Fruit fly (Drosophila melanogaster) whole organism, embryonic: ENCODE data around the gene Prx3.

Source experiments
- Antp ChIP-seq: fragments of 200-800 bp; sonication (Bioruptor generic); optimal IDR thresholded peaks from 3 replicates; lab custom pipeline; 2016; ENCODE audit warnings: missing biosample characterization, missing genetic modification characterization
- Bgb ChIP-seq: fragments of 200-800 bp; sonication (Bioruptor generic); IDR thresholded peaks from 2 replicates; pipeline ENCODE4 v1.3.6; 2022; ENCODE audit warnings: missing biosample characterization, missing genetic modification characterization; ENCODE audit not compliant: partially characterized antibody
- Bteb2 ChIP-seq: fragments of 200-800 bp; sonication (Bioruptor generic); optimal IDR thresholded peaks from 2 replicates; lab custom pipeline; 2016; ENCODE audit warnings: missing biosample characterization, missing genetic modification characterization
- CG10959 ChIP-seq: fragments of 200-800 bp; sonication (Bioruptor generic); IDR thresholded peaks from 2 replicates; pipeline ENCODE4 v1.3.6; 2022; ENCODE audit warnings: missing biosample characterization, missing genetic modification characterization
- CG11247 ChIP-seq: fragments of 200-800 bp; sonication (Bioruptor generic); IDR thresholded peaks from 2 replicates; pipeline ENCODE4 v1.3.6; 2022; ENCODE audit warnings: missing biosample characterization, missing genetic modification characterization
- CG11398 ChIP-seq: fragments of 200-800 bp; sonication (Bioruptor generic); optimal IDR thresholded peaks from 2 replicates; lab custom pipeline; 2016; ENCODE audit warnings: missing biosample characterization, missing genetic modification characterization
- CG13775 ChIP-seq: fragments of 200-800 bp; sonication (Bioruptor generic); optimal IDR thresholded peaks from 3 replicates; lab custom pipeline; 2017; ENCODE audit warnings: missing biosample characterization, mild to moderate bottlenecking, missing genetic modification characterization
- CG15269 ChIP-seq: fragments of 200-800 bp; sonication (Bioruptor generic); optimal IDR thresholded peaks from 2 replicates; lab custom pipeline; 2018; ENCODE audit warnings: missing biosample characterization, mild to moderate bottlenecking, missing genetic modification characterization, moderate library complexity
- CG1529 ChIP-seq: fragments of 200-800 bp; sonication (Bioruptor generic); optimal IDR thresholded peaks from 3 replicates; lab custom pipeline; 2018; ENCODE audit warnings: missing biosample characterization, missing genetic modification characterization
- CG1603 ChIP-seq: fragments of 200-800 bp; sonication (Bioruptor generic); optimal IDR thresholded peaks from 2 replicates; lab custom pipeline; 2019; ENCODE audit warnings: missing biosample characterization, mild to moderate bottlenecking, missing genetic modification characterization, moderate library complexity
- CG17385 ChIP-seq: fragments of 200-800 bp; sonication (Bioruptor generic); optimal IDR thresholded peaks from 3 replicates; lab custom pipeline; 2018; ENCODE audit warnings: missing biosample characterization, mild to moderate bottlenecking, missing genetic modification characterization
- CG18619 ChIP-seq: fragments of 200-800 bp; sonication (Bioruptor generic); optimal IDR thresholded peaks from 3 replicates; lab custom pipeline; 2017; ENCODE audit warnings: missing biosample characterization, mild to moderate bottlenecking, missing genetic modification characterization
- CG2116 ChIP-seq: fragments of 200-800 bp; sonication (Bioruptor generic); optimal IDR thresholded peaks from 3 replicates; lab custom pipeline; 2018; ENCODE audit warnings: missing biosample characterization, mild to moderate bottlenecking, missing genetic modification characterization
- CG2889 ChIP-seq: fragments of 200-800 bp; sonication (Bioruptor generic); IDR thresholded peaks from 3 replicates; pipeline ENCODE4 v1.3.6; 2022; ENCODE audit warnings: missing biosample characterization, missing genetic modification characterization
- CG3726 ChIP-seq: fragments of 200-800 bp; sonication (Bioruptor generic); IDR thresholded peaks from 3 replicates; pipeline ENCODE4, ENCODE4 v1.3.6; 2022; ENCODE audit warnings: missing biosample characterization, missing genetic modification characterization
- CG5245 ChIP-seq: fragments of 200-800 bp; sonication (Bioruptor generic); optimal IDR thresholded peaks from 3 replicates; lab custom pipeline; 2016; ENCODE audit warnings: missing biosample characterization, missing genetic modification characterization
- CG8290 ChIP-seq, 3 experiments: fragments of 200-800 bp; sonication (Bioruptor generic); optimal IDR thresholded peaks; 2 replicates each; lab custom pipeline; 2016 to 2019; ENCODE audit warnings: missing biosample characterization in 3 of 3, missing genetic modification characterization in 3 of 3, mild to moderate bottlenecking in 2 of 3, moderate library complexity in 1 of 3
- CG9797 ChIP-seq: fragments of 200-800 bp; sonication (Bioruptor generic); optimal IDR thresholded peaks from 3 replicates; lab custom pipeline; 2018; ENCODE audit warnings: missing biosample characterization, mild to moderate bottlenecking, missing genetic modification characterization
- CG9817 ChIP-seq: fragments of 200-800 bp; sonication (Bioruptor generic); optimal IDR thresholded peaks from 2 replicates; lab custom pipeline; 2018; ENCODE audit warnings: missing biosample characterization, mild to moderate bottlenecking, missing genetic modification characterization, moderate library complexity
- CoRest ChIP-seq: fragments of 200-800 bp; sonication (Bioruptor generic); optimal IDR thresholded peaks from 3 replicates; lab custom pipeline; 2018; ENCODE audit warnings: missing biosample characterization, mild to moderate bottlenecking, missing genetic modification characterization, moderate library complexity
- Dref ChIP-seq: fragments of 200-800 bp; sonication (Bioruptor generic); IDR thresholded peaks from 2 replicates; pipeline ENCODE4 v1.3.6; 2022; ENCODE audit warnings: missing biosample characterization, missing genetic modification characterization
- Ets65A ChIP-seq: fragments of 200-800 bp; sonication (Bioruptor generic); peaks from one replicate; lab custom pipeline; 2016; ENCODE audit warnings: missing biosample characterization, missing genetic modification characterization
- Fer1 ChIP-seq: fragments of 200-800 bp; sonication (Bioruptor generic); optimal IDR thresholded peaks from 2 replicates; lab custom pipeline; 2017; ENCODE audit warnings: missing biosample characterization, mild to moderate bottlenecking, missing genetic modification characterization
- Gsc ChIP-seq: fragments of 200-800 bp; sonication (Bioruptor generic); IDR thresholded peaks from 2 replicates; pipeline ENCODE4 v1.3.6; 2022; ENCODE audit warnings: missing biosample characterization, missing genetic modification characterization
- HHEX ChIP-seq: fragments of 200-800 bp; sonication (Bioruptor generic); optimal IDR thresholded peaks from 3 replicates; lab custom pipeline; 2017; ENCODE audit warnings: missing biosample characterization, mild to moderate bottlenecking, missing genetic modification characterization, missing genetic modification reagents
- HLH3B ChIP-seq: fragments of 200-800 bp; sonication (Bioruptor generic); IDR thresholded peaks from 2 replicates; pipeline ENCODE4 v1.3.6; 2022; ENCODE audit warnings: missing biosample characterization, missing genetic modification characterization
- HLH54F ChIP-seq: fragments of 200-800 bp; sonication (Bioruptor generic); optimal IDR thresholded peaks from 3 replicates; lab custom pipeline; 2016; ENCODE audit warnings: missing biosample characterization, missing genetic modification characterization
- Hand ChIP-seq: fragments of 200-800 bp; sonication (Bioruptor generic); optimal IDR thresholded peaks from 2 replicates; lab custom pipeline; 2017; ENCODE audit warnings: mild to moderate bottlenecking, missing biosample characterization, missing genetic modification reagents, missing genetic modification characterization
- HmgD ChIP-seq: fragments of 200-800 bp; sonication (Bioruptor generic); optimal IDR thresholded peaks from 3 replicates; lab custom pipeline; 2016; ENCODE audit warnings: missing biosample characterization, missing genetic modification characterization
- Oli ChIP-seq: fragments of 200-800 bp; sonication (Bioruptor generic); optimal IDR thresholded peaks from 2 replicates; lab custom pipeline; 2018; ENCODE audit warnings: missing biosample characterization, mild to moderate bottlenecking, missing genetic modification characterization, moderate library complexity
- Vsx1 ChIP-seq: fragments of 200-800 bp; sonication (Bioruptor generic); optimal IDR thresholded peaks from 2 replicates; lab custom pipeline; 2017; ENCODE audit warnings: missing biosample characterization, mild to moderate bottlenecking, missing genetic modification characterization, missing genetic modification reagents
- bbx ChIP-seq: fragments of 200-800 bp; sonication (Bioruptor generic); IDR thresholded peaks from 2 replicates; pipeline ENCODE4 v1.3.6; 2022; ENCODE audit warnings: missing biosample characterization, missing genetic modification characterization; ENCODE audit not compliant: partially characterized antibody
- chinmo ChIP-seq: fragments of 200-800 bp; sonication (Bioruptor generic); IDR thresholded peaks from 4 replicates; pipeline ENCODE4 v1.3.6; 2022; ENCODE audit warnings: missing biosample characterization, missing genetic modification characterization; ENCODE audit not compliant: partially characterized antibody
- fd96Cb ChIP-seq: fragments of 200-800 bp; sonication (Bioruptor generic); optimal IDR thresholded peaks from 2 replicates; lab custom pipeline; 2018; ENCODE audit warnings: missing biosample characterization, mild to moderate bottlenecking, missing genetic modification characterization, moderate library complexity
- h ChIP-seq: fragments of >200 bp; optimal IDR thresholded peaks from 2 replicates; lab custom pipeline; 2017
- jumu ChIP-seq: fragments of 200-800 bp; sonication (Bioruptor generic); optimal IDR thresholded peaks from 3 replicates; lab custom pipeline; 2016; ENCODE audit warnings: missing biosample characterization, missing genetic modification characterization
- lab ChIP-seq: fragments of 200-800 bp; sonication (Bioruptor generic); optimal IDR thresholded peaks from 3 replicates; lab custom pipeline; 2017; ENCODE audit warnings: missing biosample characterization, missing genetic modification characterization, mild to moderate bottlenecking, moderate library complexity, missing genetic modification reagents
- lilli ChIP-seq: fragments of 200-800 bp; sonication (Bioruptor generic); optimal IDR thresholded peaks from 3 replicates; lab custom pipeline; 2016; ENCODE audit warnings: missing biosample characterization, missing genetic modification characterization
- pan ChIP-seq, 4 experiments: fragments of >200 bp in 3 of 4; fragments of 200-800 bp in 1 of 4; sonication (Bioruptor generic) in 1 of 4; optimal IDR thresholded peaks in 3 of 4; IDR thresholded peaks in 1 of 4; 2 replicates each; pipeline versions ENCODE4 v1.3.6 to Lab custom; 2017 to 2022; ENCODE audit warnings: missing biosample characterization in 2 of 4, missing genetic modification characterization in 2 of 4, mixed read lengths in 1 of 4
- pho ChIP-seq: fragments of 200-800 bp; sonication (Bioruptor generic); optimal IDR thresholded peaks from 2 replicates; lab custom pipeline; 2016; ENCODE audit warnings: missing biosample characterization, missing genetic modification characterization
- prd ChIP-seq, 3 experiments: fragments of >200 bp in 2 of 3; fragments of 200-800 bp in 1 of 3; sonication (Bioruptor generic) in 1 of 3; optimal IDR thresholded peaks in 2 of 3; IDR thresholded peaks in 1 of 3; 2 replicates in 2 of 3; 3 replicates in 1 of 3; pipeline versions ENCODE4 v1.3.6 to Lab custom; 2017 to 2022; ENCODE audit warnings: missing biosample characterization in 1 of 3, missing genetic modification characterization in 1 of 3
- schlank ChIP-seq: fragments of 200-800 bp; sonication (Bioruptor generic); optimal IDR thresholded peaks from 2 replicates; lab custom pipeline; 2018; ENCODE audit warnings: missing biosample characterization, mild to moderate bottlenecking, missing genetic modification characterization
- sens-2 ChIP-seq: fragments of 200-800 bp; sonication (Bioruptor generic); IDR thresholded peaks from 2 replicates; pipeline ENCODE4 v1.3.6; 2022; ENCODE audit warnings: missing biosample characterization, missing genetic modification characterization
- sob ChIP-seq: fragments of 200-800 bp; sonication (Bioruptor generic); IDR thresholded peaks from 2 replicates; pipeline ENCODE4 v1.3.6; 2022; ENCODE audit warnings: missing biosample characterization, missing genetic modification characterization
- ssp ChIP-seq: fragments of 200-800 bp; sonication (Bioruptor generic); IDR thresholded peaks from 2 replicates; pipeline ENCODE4 v1.3.6; 2022; ENCODE audit warnings: missing biosample characterization, missing genetic modification characterization
- tll ChIP-seq, 2 experiments: fragments of 200-800 bp in 1 of 2; fragments of >200 bp in 1 of 2; sonication (Bioruptor generic) in 1 of 2; optimal IDR thresholded peaks; 2 replicates each; lab custom pipeline; 2017 to 2019; ENCODE audit warnings: missing biosample characterization in 2 of 2, missing genetic modification characterization in 2 of 2, mild to moderate bottlenecking in 1 of 2, moderate library complexity in 1 of 2
- tx ChIP-seq: fragments of 200-800 bp; sonication (Bioruptor generic); optimal IDR thresholded peaks from 2 replicates; lab custom pipeline; 2016; ENCODE audit warnings: missing biosample characterization, missing genetic modification characterization
- vnd ChIP-seq: fragments of 200-800 bp; sonication (Bioruptor generic); IDR thresholded peaks from 3 replicates; pipeline ENCODE4 v1.3.6; 2022; ENCODE audit warnings: missing biosample characterization, missing genetic modification characterization; ENCODE audit not compliant: partially characterized antibody
- zf30C ChIP-seq: fragments of 200-800 bp; sonication (Bioruptor generic); optimal IDR thresholded peaks from 3 replicates; lab custom pipeline; 2018; ENCODE audit warnings: missing biosample characterization, mild to moderate bottlenecking, missing genetic modification characterization

Prx3 gene

DNA sequence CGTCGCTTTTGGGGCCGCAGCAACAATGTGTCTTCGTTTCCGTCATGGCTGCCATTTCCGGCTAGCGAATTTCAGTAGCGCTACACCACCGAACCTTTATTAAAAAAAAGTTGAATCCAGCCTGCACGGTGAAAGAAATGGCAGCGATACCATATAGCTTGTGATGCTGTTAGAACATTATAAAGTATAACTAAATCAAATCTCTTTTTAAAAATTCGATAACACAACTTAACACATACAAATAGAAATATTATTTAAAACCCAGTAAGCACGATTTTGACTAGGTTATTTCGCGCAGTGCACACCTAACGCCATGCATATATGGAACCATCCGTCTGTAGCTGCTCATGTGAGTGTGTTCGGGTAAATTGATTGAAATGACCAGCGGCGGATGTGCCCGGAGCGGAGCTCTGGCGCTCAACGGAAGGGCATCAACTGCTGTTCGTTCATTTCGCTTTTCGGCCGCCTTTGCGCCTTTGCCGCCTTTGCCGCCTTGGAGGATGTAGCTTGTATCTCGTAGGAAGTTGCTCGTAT, 20.2 kb downstream of the Prx3 start (continued):
- TF ChIP-seq CG5245 (no peak), CG3726 (no peak), jumu (GFP tag; lab: Kevin White, UChicago) (no peak), chinmo (GFP tag; lab: Robert Waterston, UW) (no peak), fd96Cb (tag; lab: Kevin White, UChicago) (no peak), HLH54F (GFP tag; lab: Kevin White, UChicago) (peak; percentile 14), CG2889 (GFP tag; lab: Robert Waterston, UW) (no peak), Ets65A (peak; percentile 92), pan (optimal IDR thresholded peaks at IDR 0.05; lab: Kevin White, UChicago) (no peak), pan (GFP tag; optimal IDR thresholded peaks at IDR 0.05 in 1 of 2, IDR thresholded peaks at IDR 0.05 in 1 of 2) (peak in 1 of 2 experiments; percentile 57), CG1529 (no peak), CG9797 (GFP tag; lab: Kevin White, UChicago) (no peak), prd (optimal IDR thresholded peaks at IDR 0.05; lab: Kevin White, UChicago) (no peak), prd (GFP tag; IDR thresholded peaks at IDR 0.05; lab: Robert Waterston, UW) (peak; percentile 38; the same call in 2 of the 3 replicates), bbx (GFP tag; lab: Robert Waterston, UW) (no peak), CG15269 (tag; lab: Kevin White, UChicago) (peak; percentile 61), tx (GFP tag; lab: Kevin White, UChicago) (no peak), Bteb2 (GFP tag; lab: Kevin White, UChicago) (no peak), CG11398 (GFP tag; lab: Kevin White, UChicago) (no peak), lilli (peak; percentile 49), zf30C (GFP tag; lab: Kevin White, UChicago) (no peak), pho (GFP tag; lab: Kevin White, UChicago) (peak; percentile 34), CG2116 (no peak), HLH3B (GFP tag; lab: Robert Waterston, UW) (peak; percentile 31; the same call in 1 of the 2 replicates), ssp (GFP tag; lab: Robert Waterston, UW) (peak; percentile 27; the same call in 1 of the 2 replicates), Bgb (no peak), CG17385 (GFP tag; lab: Kevin White, UChicago) (peak; percentile 43), Dref (GFP tag; lab: Robert Waterston, UW) (no peak), CG9817 (tag; lab: Kevin White, UChicago) (peak; percentile 45), CG11247 (no peak), schlank (tag; lab: Kevin White, UChicago) (peak; percentile 24), Antp (GFP tag; lab: Kevin White, UChicago) (no peak), Vsx1 (no peak), CG13775 (peak; percentile 3), lab (peak; percentile 84), tll (GFP tag; optimal IDR thresholded peaks at IDR 0.05; lab: Kevin White, UChicago) (no peak), HmgD (GFP tag; lab: Kevin White, UChicago) (no peak), Hand (GFP tag; lab: Kevin White, UChicago) (peak; percentile 51), CoRest (tag; lab: Kevin White, UChicago) (peak; percentile 35), CG10959 (no peak), CG8290 (GFP tag; optimal IDR thresholded peaks at IDR 0.05; lab: Kevin White, UChicago) (no peak), CG8290 (tag; optimal IDR thresholded peaks at IDR 0.05; lab: Kevin White, UChicago) (peak in 1 of 2 experiments; percentile 61), h (lab: Kevin White, UChicago) (no peak), Gsc (no peak), sob (GFP tag; lab: Robert Waterston, UW) (no peak), sens-2 (GFP tag; lab: Robert Waterston, UW) (no peak), CG18619 (peak; percentile 45), HHEX (peak; percentile 45), CG1603 (tag; lab: Kevin White, UChicago) (peak; percentile 7), Oli (tag; lab: Kevin White, UChicago) (peak; percentile 1), vnd (GFP tag; lab: Robert Waterston, UW) (no peak), Fer1 (GFP tag; lab: Kevin White, UChicago) (peak; percentile 82)
